1 fruit fly cellular context compared by ENCODE assay signal in the genomic region with DNA sequence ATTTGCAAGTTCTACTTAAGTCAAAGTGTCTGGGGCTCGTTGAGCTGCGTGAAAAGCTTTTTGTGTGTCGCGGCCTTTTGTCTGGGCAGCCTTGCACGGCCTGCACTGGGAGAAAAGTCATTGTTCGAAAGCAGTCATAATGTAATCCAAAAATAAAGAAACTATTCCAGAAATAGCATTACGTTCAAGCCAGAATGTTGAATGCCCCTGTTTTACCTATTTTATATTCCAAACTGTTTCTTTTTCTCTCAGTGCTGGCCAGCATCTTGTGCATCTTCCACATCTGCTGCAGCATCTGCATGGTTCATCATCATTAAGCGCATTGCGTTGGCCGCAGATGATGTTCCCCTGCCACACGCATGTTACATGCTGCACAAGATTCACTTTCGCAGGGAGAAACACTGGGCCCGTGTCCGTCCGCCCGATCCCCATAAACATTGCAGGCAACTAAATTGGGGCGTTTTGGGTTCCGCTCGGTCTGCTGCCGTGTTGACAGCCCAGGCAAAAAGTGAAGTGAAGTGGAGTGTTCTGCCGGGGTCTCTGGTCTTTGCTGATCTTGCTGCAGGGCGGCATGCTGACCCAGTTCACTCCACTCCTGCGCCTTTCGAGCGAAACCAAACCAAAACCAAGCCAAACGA.
TF ChIP-seq lines count a peak whose summit lies in the region.

No protein-coding gene starts in this region.

TF ChIP-seq in whole organism, embryonic, 481 proteins besides CTCF, POLR2A, EP300 and RAD21 (continued from another document and continues in another):
- TF ChIP-seq jigr1 (GFP tag; IDR thresholded peaks at IDR 0.05; lab: Robert Waterston, UW), result peak; percentile 44; the same call in 1 of the 3 replicates
- no peak for TF ChIP-seq Fer2 (tag; optimal IDR thresholded peaks at IDR 0.05; lab: Kevin White, UChicago)
- peak; percentile 47; the same call in 2 of the 4 replicates for TF ChIP-seq Gug (GFP tag; IDR thresholded peaks at IDR 0.05; lab: Robert Waterston, UW)
- peak; percentile 51 for TF ChIP-seq D19A (tag; optimal IDR thresholded peaks at IDR 0.05; lab: Kevin White, UChicago)
- TF ChIP-seq Hey (tag; optimal IDR thresholded peaks at IDR 0.05; lab: Kevin White, UChicago), result no peak
- peak; percentile 40 for TF ChIP-seq CG12391 (tag; optimal IDR thresholded peaks at IDR 0.05; lab: Kevin White, UChicago)
- TF ChIP-seq D19B (GFP tag; optimal IDR thresholded peaks at IDR 0.05; lab: Kevin White, UChicago), result no peak
- no peak for TF ChIP-seq CG11560 (tag; IDR thresholded peaks at IDR 0.05; lab: Robert Waterston, UW)
- 0 out of 3 replicates have a peak, but pooled peaks have one; percentile 41 for TF ChIP-seq CG11695 (GFP tag; IDR thresholded peaks at IDR 0.05; lab: Robert Waterston, UW)
- TF ChIP-seq CG15696 (tag; optimal IDR thresholded peaks at IDR 0.05; lab: Kevin White, UChicago), result no peak
- no peak for TF ChIP-seq CG18011 (GFP tag; optimal IDR thresholded peaks at IDR 0.05; lab: Kevin White, UChicago)
- no peak for TF ChIP-seq CG34224 (GFP tag; IDR thresholded peaks at IDR 0.05; lab: Robert Waterston, UW; ENCODE audit: partially characterized antibody)
- no peak for TF ChIP-seq CG13894 (tag; optimal IDR thresholded peaks at IDR 0.05; lab: Kevin White, UChicago)
- no peak for TF ChIP-seq pho (GFP tag; optimal IDR thresholded peaks at IDR 0.05; lab: Kevin White, UChicago)
- TF ChIP-seq CG17328 (GFP tag; IDR thresholded peaks at IDR 0.05; lab: Robert Waterston, UW), result peak; percentile 70
- no peak for TF ChIP-seq CG7745 (tag; optimal IDR thresholded peaks at IDR 0.05; lab: Kevin White, UChicago)
- TF ChIP-seq mld (GFP tag; IDR thresholded peaks at IDR 0.05; lab: Robert Waterston, UW; ENCODE audit: partially characterized antibody), result no peak
- TF ChIP-seq chinmo (GFP tag; IDR thresholded peaks at IDR 0.05; lab: Robert Waterston, UW; ENCODE audit: partially characterized antibody), result no peak
- no peak for TF ChIP-seq ERR (GFP tag; optimal IDR thresholded peaks at IDR 0.05; lab: Kevin White, UChicago)
- TF ChIP-seq CG9876 (GFP tag; optimal IDR thresholded peaks at IDR 0.05; lab: Kevin White, UChicago), result peak; percentile 11
- peak; percentile 74 for TF ChIP-seq Ptx1 (GFP tag; IDR thresholded peaks at IDR 0.05; lab: Robert Waterston, UW)
- TF ChIP-seq br (optimal IDR thresholded peaks at IDR 0.05; lab: Kevin White, UChicago), result no peak
- peak; percentile 81 for TF ChIP-seq lbe (GFP tag; optimal IDR thresholded peaks at IDR 0.05; lab: Kevin White, UChicago)
- no peak for TF ChIP-seq CG9932 (GFP tag; IDR thresholded peaks at IDR 0.05; lab: Robert Waterston, UW)
- TF ChIP-seq Tbp (GFP tag; optimal IDR thresholded peaks at IDR 0.05; lab: Kevin White, UChicago), result no peak
- no peak for TF ChIP-seq BtbVII (GFP tag; optimal IDR thresholded peaks at IDR 0.05; lab: Kevin White, UChicago)
- TF ChIP-seq CrebB (tag; optimal IDR thresholded peaks at IDR 0.05; lab: Kevin White, UChicago), result no peak
- TF ChIP-seq Pdp1 (GFP tag; optimal IDR thresholded peaks at IDR 0.05; lab: Kevin White, UChicago), result peak; percentile 19 to 59
- peak; percentile 49 for TF ChIP-seq PHDP (tag; optimal IDR thresholded peaks at IDR 0.05; lab: Kevin White, UChicago)
- TF ChIP-seq pan (optimal IDR thresholded peaks at IDR 0.05; lab: Kevin White, UChicago), result no peak
- peak in 1 of 2 experiments; percentile 62 for TF ChIP-seq pan (GFP tag; optimal IDR thresholded peaks at IDR 0.05 in 1 of 2, IDR thresholded peaks at IDR 0.05 in 1 of 2)
- TF ChIP-seq CG1024 (GFP tag; IDR thresholded peaks at IDR 0.05; lab: Robert Waterston, UW), result peak; percentile 73
- no peak for TF ChIP-seq CG7357 (GFP tag; IDR thresholded peaks at IDR 0.05; lab: Robert Waterston, UW)
- TF ChIP-seq luna (GFP tag; optimal IDR thresholded peaks at IDR 0.05; lab: Kevin White, UChicago), result no peak
- TF ChIP-seq CG9215 (GFP tag; IDR thresholded peaks at IDR 0.05; lab: Robert Waterston, UW), result no peak
- TF ChIP-seq tx (GFP tag; optimal IDR thresholded peaks at IDR 0.05; lab: Kevin White, UChicago), result peak; percentile 21
- no peak for TF ChIP-seq Bteb2 (GFP tag; optimal IDR thresholded peaks at IDR 0.05; lab: Kevin White, UChicago)
- no peak for TF ChIP-seq Ets97D (GFP tag; optimal IDR thresholded peaks at IDR 0.05; lab: Kevin White, UChicago)
- TF ChIP-seq CG17186 (GFP tag; optimal IDR thresholded peaks at IDR 0.05; lab: Kevin White, UChicago), result peak; percentile 0
- no peak for TF ChIP-seq mirr (GFP tag; optimal IDR thresholded peaks at IDR 0.05; lab: Kevin White, UChicago)
- TF ChIP-seq tgo (GFP tag; IDR thresholded peaks at IDR 0.05; lab: Robert Waterston, UW), result peak; percentile 50; the same call in 1 of the 3 replicates
- no peak for TF ChIP-seq crol (GFP tag; IDR thresholded peaks at IDR 0.05; lab: Robert Waterston, UW)
- TF ChIP-seq ems (GFP tag; optimal IDR thresholded peaks at IDR 0.05; lab: Kevin White, UChicago), result peak; percentile 42
- TF ChIP-seq CG10321 (GFP tag; IDR thresholded peaks at IDR 0.05; lab: Robert Waterston, UW), result no peak
- no peak for TF ChIP-seq CG10147 (GFP tag; optimal IDR thresholded peaks at IDR 0.05; lab: Kevin White, UChicago)
- peak; percentile 52 for TF ChIP-seq tio (GFP tag; optimal IDR thresholded peaks at IDR 0.05; lab: Kevin White, UChicago)
- no peak for TF ChIP-seq CG16779 (GFP tag; IDR thresholded peaks at IDR 0.05; lab: Robert Waterston, UW)
- TF ChIP-seq CG4854 (GFP tag; optimal IDR thresholded peaks at IDR 0.05; lab: Kevin White, UChicago), result no peak
- peak; percentile 51 for TF ChIP-seq row (GFP tag; IDR thresholded peaks at IDR 0.05; lab: Robert Waterston, UW)
- no peak for TF ChIP-seq CG12744 (GFP tag; optimal IDR thresholded peaks at IDR 0.05; lab: Kevin White, UChicago)
- TF ChIP-seq gem (tag; optimal IDR thresholded peaks at IDR 0.05; lab: Kevin White, UChicago), result peak; percentile 70
- TF ChIP-seq CG8478 (optimal IDR thresholded peaks at IDR 0.05; lab: Kevin White, UChicago), result no peak
- TF ChIP-seq fu2 (GFP tag; optimal IDR thresholded peaks at IDR 0.05; lab: Kevin White, UChicago), result no peak
- TF ChIP-seq Chrac-16 (GFP tag; optimal IDR thresholded peaks at IDR 0.05; lab: Kevin White, UChicago), result peak; percentile 61
- peak; percentile 42 for TF ChIP-seq CG1529 (GFP tag; optimal IDR thresholded peaks at IDR 0.05; lab: Kevin White, UChicago)
- peak; percentile 84 for TF ChIP-seq vvl (GFP tag; IDR thresholded peaks at IDR 0.05; lab: Robert Waterston, UW)
- TF ChIP-seq schlank (tag; optimal IDR thresholded peaks at IDR 0.05; lab: Kevin White, UChicago), result no peak
- TF ChIP-seq ase (GFP tag; IDR thresholded peaks at IDR 0.05; lab: Robert Waterston, UW), result peak; percentile 43; the same call in 1 of the 3 replicates
- TF ChIP-seq CG4707 (GFP tag; optimal IDR thresholded peaks at IDR 0.05; lab: Kevin White, UChicago), result no peak
- TF ChIP-seq CG3281 (GFP tag; optimal IDR thresholded peaks at IDR 0.05; lab: Kevin White, UChicago), result no peak
- no peak for TF ChIP-seq Poxn (GFP tag; IDR thresholded peaks at IDR 0.05; lab: Robert Waterston, UW)
- no peak for TF ChIP-seq pita (GFP tag; optimal IDR thresholded peaks at IDR 0.05; lab: Kevin White, UChicago)
- no peak for TF ChIP-seq CG6175 (GFP tag; IDR thresholded peaks at IDR 0.05; lab: Robert Waterston, UW)
- no peak for TF ChIP-seq NK7.1 (GFP tag; optimal IDR thresholded peaks at IDR 0.05; lab: Kevin White, UChicago)
- TF ChIP-seq her (GFP tag; optimal IDR thresholded peaks at IDR 0.05; lab: Kevin White, UChicago), result no peak
- no peak for TF ChIP-seq p53 (GFP tag; optimal IDR thresholded peaks at IDR 0.05; lab: Kevin White, UChicago)
- TF ChIP-seq sob (GFP tag; IDR thresholded peaks at IDR 0.05; lab: Robert Waterston, UW), result peak; percentile 43; the same call in 1 of the 2 replicates
- no peak for TF ChIP-seq usp (GFP tag; optimal IDR thresholded peaks at IDR 0.05; lab: Kevin White, UChicago)
- TF ChIP-seq CG16863 (GFP tag; optimal IDR thresholded peaks at IDR 0.05; lab: Kevin White, UChicago), result peak; percentile 61
- TF ChIP-seq chm (GFP tag; IDR thresholded peaks at IDR 0.05; lab: Robert Waterston, UW), result peak; percentile 67
- no peak for TF ChIP-seq yki (optimal IDR thresholded peaks at IDR 0.05; lab: Kevin White, UChicago)
- no peak for TF ChIP-seq stwl (tag; optimal IDR thresholded peaks at IDR 0.05; lab: Kevin White, UChicago)
- TF ChIP-seq Drgx (GFP tag; IDR thresholded peaks at IDR 0.05; lab: Robert Waterston, UW), result peak; percentile 68
- peak; percentile 54 for TF ChIP-seq jing (GFP tag; optimal IDR thresholded peaks at IDR 0.05; lab: Kevin White, UChicago)
- TF ChIP-seq CG34422 (GFP tag; IDR thresholded peaks at IDR 0.05; lab: Robert Waterston, UW), result peak; percentile 68; the same call in 1 of the 3 replicates
- TF ChIP-seq CG1792 (GFP tag; optimal IDR thresholded peaks at IDR 0.05; lab: Kevin White, UChicago), result peak; percentile 58
- no peak for TF ChIP-seq CG12769 (tag; optimal IDR thresholded peaks at IDR 0.05; lab: Kevin White, UChicago)
- peak; percentile 54; the same call in 1 of the 3 replicates for TF ChIP-seq CG3726 (GFP tag; IDR thresholded peaks at IDR 0.05; lab: Robert Waterston, UW)
- TF ChIP-seq h (optimal IDR thresholded peaks at IDR 0.05; lab: Kevin White, UChicago), result no peak
- peak; percentile 16 for TF ChIP-seq Mad (GFP tag; optimal IDR thresholded peaks at IDR 0.05; lab: Kevin White, UChicago)
- peak; percentile 74 for TF ChIP-seq ATbp (GFP tag; optimal IDR thresholded peaks at IDR 0.05; lab: Kevin White, UChicago)
- peak; percentile 46 for TF ChIP-seq NC2β (GFP tag; optimal IDR thresholded peaks at IDR 0.05; lab: Kevin White, UChicago)
- TF ChIP-seq zfh1 (GFP tag; IDR thresholded peaks at IDR 0.05; lab: Robert Waterston, UW), result peak; percentile 74; the same call in 2 of the 3 replicates
- TF ChIP-seq ranshi (GFP tag; IDR thresholded peaks at IDR 0.05; lab: Robert Waterston, UW), result no peak; the same call in 1 of the 2 replicates
- TF ChIP-seq exex (tag; optimal IDR thresholded peaks at IDR 0.05; lab: Kevin White, UChicago), result no peak
- peak; percentile 43; the same call in 1 of the 2 replicates for TF ChIP-seq CG11696 (GFP tag; IDR thresholded peaks at IDR 0.05; lab: Robert Waterston, UW)
- TF ChIP-seq CG15073 (GFP tag; optimal IDR thresholded peaks at IDR 0.05; lab: Kevin White, UChicago), result no peak
- TF ChIP-seq ham (GFP tag; IDR thresholded peaks at IDR 0.05; lab: Robert Waterston, UW), result no peak
- no peak for TF ChIP-seq CG10274 (GFP tag; optimal IDR thresholded peaks at IDR 0.05; lab: Kevin White, UChicago)
- no peak for TF ChIP-seq CG6854 (GFP tag; optimal IDR thresholded peaks at IDR 0.05; lab: Kevin White, UChicago)
- TF ChIP-seq HmgD (GFP tag; optimal IDR thresholded peaks at IDR 0.05; lab: Kevin White, UChicago), result no peak
- TF ChIP-seq CG5953 (GFP tag; IDR thresholded peaks at IDR 0.05; lab: Robert Waterston, UW), result peak; percentile 77
- TF ChIP-seq z (GFP tag; IDR thresholded peaks at IDR 0.05; lab: Robert Waterston, UW), result no peak
- TF ChIP-seq CG14710 (tag; optimal IDR thresholded peaks at IDR 0.05; lab: Kevin White, UChicago), result peak; percentile 54
- TF ChIP-seq esg (GFP tag; conservative IDR thresholded peaks at IDR 0.05; lab: Robert Waterston, UW), result peak; percentile 46
- 0 out of 3 replicates have a peak, but pooled peaks have one; percentile 19 for TF ChIP-seq sr (GFP tag; IDR thresholded peaks at IDR 0.05; lab: Robert Waterston, UW)
- TF ChIP-seq bigmax (GFP tag; optimal IDR thresholded peaks at IDR 0.05; lab: Kevin White, UChicago), result no peak
- TF ChIP-seq dmrt11E (tag; optimal IDR thresholded peaks at IDR 0.05; lab: Kevin White, UChicago), result peak; percentile 44
- no peak for TF ChIP-seq Doc3 (GFP tag; IDR thresholded peaks at IDR 0.05; lab: Robert Waterston, UW; ENCODE audit: partially characterized antibody)
- TF ChIP-seq pzg (GFP tag; optimal IDR thresholded peaks at IDR 0.05; lab: Kevin White, UChicago), result no peak
- peak; percentile 46; the same call in 1 of the 2 replicates for TF ChIP-seq E2f1 (GFP tag; IDR thresholded peaks at IDR 0.05; lab: Robert Waterston, UW)
- TF ChIP-seq crc (GFP tag; optimal IDR thresholded peaks at IDR 0.05; lab: Kevin White, UChicago), result no peak
- TF ChIP-seq Dek (tag; optimal IDR thresholded peaks at IDR 0.05; lab: Kevin White, UChicago), result no peak
- peak; percentile 60 for TF ChIP-seq CG17359 (tag; optimal IDR thresholded peaks at IDR 0.05; lab: Kevin White, UChicago)
- TF ChIP-seq Xrp1 (GFP tag; IDR thresholded peaks at IDR 0.05; lab: Robert Waterston, UW), result peak; percentile 77
- TF ChIP-seq chif (GFP tag; optimal IDR thresholded peaks at IDR 0.05; lab: Kevin White, UChicago), result peak; percentile 61 to 66
- no peak for TF ChIP-seq CG9797 (GFP tag; optimal IDR thresholded peaks at IDR 0.05; lab: Kevin White, UChicago)
- peak; percentile 6 for TF ChIP-seq Fer3 (tag; optimal IDR thresholded peaks at IDR 0.05; lab: Kevin White, UChicago)
- TF ChIP-seq Sox102F (GFP tag; optimal IDR thresholded peaks at IDR 0.05; lab: Kevin White, UChicago), result peak; percentile 77
- no peak for TF ChIP-seq Bgb (GFP tag; IDR thresholded peaks at IDR 0.05; lab: Robert Waterston, UW; ENCODE audit: partially characterized antibody)
- no peak for TF ChIP-seq CG11723 (GFP tag; optimal IDR thresholded peaks at IDR 0.05; lab: Kevin White, UChicago)
- no peak for TF ChIP-seq Nf-YC (tag; optimal IDR thresholded peaks at IDR 0.05; lab: Kevin White, UChicago)
- no peak for TF ChIP-seq nerfin-1 (tag; optimal IDR thresholded peaks at IDR 0.05; lab: Kevin White, UChicago)
- peak; percentile 58 for TF ChIP-seq Abd-B (GFP tag; optimal IDR thresholded peaks at IDR 0.05; lab: Kevin White, UChicago)
- peak; percentile 65 for TF ChIP-seq Rx (GFP tag; IDR thresholded peaks at IDR 0.05; lab: Robert Waterston, UW)
- TF ChIP-seq Hand (GFP tag; optimal IDR thresholded peaks at IDR 0.05; lab: Kevin White, UChicago), result no peak
- TF ChIP-seq GATAe (GFP tag; conservative IDR thresholded peaks at IDR 0.05; lab: Robert Waterston, UW), result no peak
- TF ChIP-seq oc (tag; optimal IDR thresholded peaks at IDR 0.05; lab: Kevin White, UChicago), result peak; percentile 36
- no peak for TF ChIP-seq sd (tag; optimal IDR thresholded peaks at IDR 0.05; lab: Kevin White, UChicago)
- peak; percentile 31; the same call in 1 of the 2 replicates for TF ChIP-seq E2f2 (GFP tag; IDR thresholded peaks at IDR 0.05; lab: Robert Waterston, UW)
- no peak for TF ChIP-seq scrt (GFP tag; optimal IDR thresholded peaks at IDR 0.05; lab: Kevin White, UChicago)
- peak; percentile 34 for TF ChIP-seq Antp (GFP tag; optimal IDR thresholded peaks at IDR 0.05; lab: Kevin White, UChicago)
- no peak for TF ChIP-seq hkb (optimal IDR thresholded peaks at IDR 0.05; lab: Kevin White, UChicago)
- peak; percentile 50 for TF ChIP-seq hkb (GFP tag; IDR thresholded peaks at IDR 0.05; lab: Robert Waterston, UW)
- TF ChIP-seq CG6654 (GFP tag; optimal IDR thresholded peaks at IDR 0.05; lab: Kevin White, UChicago), result peak; percentile 17
- TF ChIP-seq wek (GFP tag; optimal IDR thresholded peaks at IDR 0.05; lab: Kevin White, UChicago), result no peak
